Fruit fly (Drosophila melanogaster): ENCODE data around the gene sob.

dm6 chr2L:3569892-3570291 is 10.7 kb downstream of the sob start:
- TF ChIP-seq CG8478 (optimal IDR thresholded peaks at IDR 0.05) (no peak), CTCF (optimal IDR thresholded peaks at IDR 0.05) (no peak)
